Worm (Caenorhabditis elegans) whole organism, L3 larva: ENCODE data around the gene fcd-2.

Experiments used
- ZK546.5 ChIP-seq: sonication (generic microtip); optimal IDR thresholded peaks from 2 replicates; lab custom pipeline; 2017; ENCODE audit warnings: missing biosample characterization, missing genetic modification characterization
- ama-1 ChIP-seq: fragments of 150-350 bp; optimal IDR thresholded peaks from 2 replicates; lab custom pipeline; 2018
- ceh-16 ChIP-seq: sonication (generic microtip); optimal IDR thresholded peaks from 2 replicates; lab custom pipeline; 2017; ENCODE audit warnings: missing biosample characterization, missing genetic modification characterization
- ceh-82 ChIP-seq: fragments of 150-350 bp; optimal IDR thresholded peaks from 2 replicates; lab custom pipeline; 2014; ENCODE audit warnings: missing biosample characterization, missing genetic modification characterization
- egl-27 ChIP-seq: sonication (generic microtip); optimal IDR thresholded peaks from 4 replicates; lab custom pipeline; 2017; ENCODE audit warnings: missing biosample characterization, missing genetic modification reagents, missing genetic modification characterization
- nhr-25 ChIP-seq: sonication (generic microtip); optimal IDR thresholded peaks from 2 replicates; lab custom pipeline; 2017; ENCODE audit warnings: missing biosample characterization, missing genetic modification characterization
- nhr-76 ChIP-seq: fragments of 150-350 bp; sonication (generic microtip); optimal IDR thresholded peaks from 5 replicates; lab custom pipeline; 2014; ENCODE audit warnings: missing biosample characterization, missing genetic modification characterization
- nhr-77 ChIP-seq: fragments of 150-350 bp; optimal IDR thresholded peaks from 2 replicates; lab custom pipeline; 2014; ENCODE audit warnings: missing biosample characterization, missing genetic modification characterization

ce11 chrIV:15013517-15014085 is 11.9 kb upstream of the fcd-2 start, which contains the start of gene Y41E3.7:
- TF ChIP-seq nhr-77 (tag; lab: Kevin White, UChicago) (no peak), nhr-25 (tag; lab: Kevin White, UChicago) (no peak), egl-27 (tag; lab: Kevin White, UChicago) (no peak), ZK546.5 (no peak), nhr-76 (tag; lab: Kevin White, UChicago) (no peak), ama-1 (lab: Kevin White, UChicago) (no peak), ceh-16 (no peak), ceh-82 (tag; lab: Kevin White, UChicago) (no peak)
